Worm (Caenorhabditis elegans): Measurements from ENCODE around the gene C50D2.1.
A peak's percentile ranks its signal among the peaks of the same experiment; 100 is the strongest.

The C50D2.1 gene

DNA sequence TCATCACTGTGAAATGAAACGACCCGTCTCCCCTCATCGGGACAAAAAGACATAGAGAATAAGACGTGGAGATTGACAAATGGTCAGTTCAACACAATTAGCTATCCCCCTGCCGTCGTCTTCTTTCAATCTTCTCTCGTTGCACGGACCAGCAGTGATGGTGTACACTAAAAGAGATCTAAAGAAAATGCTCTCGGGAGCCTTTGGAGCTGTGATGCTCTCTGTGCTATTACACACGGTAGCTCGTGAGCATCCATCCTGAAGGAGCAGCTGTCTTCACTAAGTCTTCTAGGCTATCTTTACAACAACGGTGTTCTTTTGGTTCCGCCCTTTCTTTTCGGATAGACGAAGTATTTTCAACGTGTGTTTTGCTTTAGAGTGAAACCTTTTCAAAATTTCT, 49.9 kb downstream of the C50D2.1 start (continued):
- TF ChIP-seq ceh-82 (tag; optimal IDR thresholded peaks at IDR 0.05), result no peak
- TF ChIP-seq blmp-1 (tag; optimal IDR thresholded peaks at IDR 0.05), result no peak
- no peak for TF ChIP-seq unc-98 (GFP tag; IDR thresholded peaks at IDR 0.05)
- no peak for TF ChIP-seq mab-9 (GFP tag; IDR thresholded peaks at IDR 0.05)
- TF ChIP-seq nhr-237 (tag; optimal IDR thresholded peaks at IDR 0.05), result no peak
- TF ChIP-seq C04F5.9 (tag; optimal IDR thresholded peaks at IDR 0.05), result no peak
- TF ChIP-seq grh-1 (GFP tag; IDR thresholded peaks at IDR 0.05), result no peak
- TF ChIP-seq F16B12.6 (tag; optimal IDR thresholded peaks at IDR 0.05), result no peak
- no peak for TF ChIP-seq zip-4 (GFP tag; optimal IDR thresholded peaks at IDR 0.05)
- TF ChIP-seq nhr-11 (tag; optimal IDR thresholded peaks at IDR 0.05), result no peak
- no peak for TF ChIP-seq aly-2 (tag; optimal IDR thresholded peaks at IDR 0.05)
- TF ChIP-seq lin-14 (GFP tag; optimal IDR thresholded peaks at IDR 0.05), result peak; percentile 77
- TF ChIP-seq nhr-28 (tag; optimal IDR thresholded peaks at IDR 0.05), result no peak
- no peak for TF ChIP-seq unc-62 (GFP tag; optimal IDR thresholded peaks at IDR 0.05)
- no peak for TF ChIP-seq alr-1 (tag; optimal IDR thresholded peaks at IDR 0.05; ENCODE audit: borderline replicate concordance)
- TF ChIP-seq skn-1 (tag; optimal IDR thresholded peaks at IDR 0.05), result no peak
- TF ChIP-seq ceh-63 (GFP tag; optimal IDR thresholded peaks at IDR 0.05), result no peak
- TF ChIP-seq unc-86 (tag; optimal IDR thresholded peaks at IDR 0.05), result no peak
- TF ChIP-seq pax-3 (tag; optimal IDR thresholded peaks at IDR 0.05), result no peak
- no peak for TF ChIP-seq nhr-12 (tag; optimal IDR thresholded peaks at IDR 0.05)
- peak; percentile 31 to 41 for TF ChIP-seq lsy-2 (tag; optimal IDR thresholded peaks at IDR 0.05)
- no peak for TF ChIP-seq nhr-76 (tag; optimal IDR thresholded peaks at IDR 0.05)
- TF ChIP-seq ztf-11 (tag; optimal IDR thresholded peaks at IDR 0.05), result no peak
- no peak for TF ChIP-seq swsn-7 (tag; optimal IDR thresholded peaks at IDR 0.05)
- no peak for TF ChIP-seq jun-1 (tag; optimal IDR thresholded peaks at IDR 0.05)
- no peak for TF ChIP-seq elt-2 (tag; optimal IDR thresholded peaks at IDR 0.05)
- TF ChIP-seq ceh-88 (GFP tag; IDR thresholded peaks at IDR 0.05), result no peak
- no peak for TF ChIP-seq snpc-4 (tag; optimal IDR thresholded peaks at IDR 0.05)
- no peak for TF ChIP-seq lin-35 (GFP tag; optimal IDR thresholded peaks at IDR 0.05)
- no peak for TF ChIP-seq nhr-85 (tag)
- TF ChIP-seq aha-1 (tag; optimal IDR thresholded peaks at IDR 0.05), result no peak
- no peak for TF ChIP-seq isw-1 (GFP tag; IDR thresholded peaks at IDR 0.05)
- TF ChIP-seq sox-4 (tag; optimal IDR thresholded peaks at IDR 0.05), result no peak

DNA sequence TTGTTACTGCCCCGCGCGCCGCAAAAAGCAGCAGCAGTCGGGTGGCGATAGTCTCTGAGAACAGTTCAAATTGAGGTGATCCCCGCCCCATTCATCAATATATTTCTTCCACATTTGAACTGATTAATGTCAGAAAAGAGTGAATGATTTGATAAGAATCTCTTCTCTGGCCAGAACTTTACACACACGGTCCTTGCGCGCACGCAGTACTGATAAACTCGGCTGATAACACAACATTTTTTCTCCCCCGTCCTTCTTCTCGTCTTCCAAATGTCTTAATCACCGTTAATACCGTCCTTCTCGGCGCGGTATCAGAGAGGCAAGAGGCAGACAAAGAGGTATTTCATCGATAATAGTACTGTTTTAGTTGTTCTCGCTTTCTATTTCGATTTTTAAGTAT, 50.8 kb downstream of the C50D2.1 start, which contains the start of gene etr-1:
etr-1 (plus strand) TSS at position 193 of the 400 bp plus-strand sequence.
- TF ChIP-seq mab-9 (GFP tag; IDR thresholded peaks at IDR 0.05) (no peak), zag-1 (tag; optimal IDR thresholded peaks at IDR 0.05) (no peak), mep-1 (tag; optimal IDR thresholded peaks at IDR 0.05) (no peak), fkh-4 (tag; optimal IDR thresholded peaks at IDR 0.05; ENCODE audit: borderline replicate concordance) (no peak), dpl-1 (GFP tag; optimal IDR thresholded peaks at IDR 0.05) (no peak), unc-98 (GFP tag; IDR thresholded peaks at IDR 0.05) (no peak), nhr-90 (tag; optimal IDR thresholded peaks at IDR 0.05; ENCODE audit: poor library complexity) (peak; percentile 16), nhr-85 (tag) (no peak), lin-39 (tag; optimal IDR thresholded peaks at IDR 0.05) (no peak), unc-86 (tag; optimal IDR thresholded peaks at IDR 0.05) (no peak), lin-35 (GFP tag; optimal IDR thresholded peaks at IDR 0.05) (peak in 1 of 2 experiments; percentile 53), sox-4 (tag; optimal IDR thresholded peaks at IDR 0.05) (no peak), nhr-76 (tag; optimal IDR thresholded peaks at IDR 0.05) (no peak), ces-1 (GFP tag; optimal IDR thresholded peaks at IDR 0.05) (no peak), nhr-237 (tag; optimal IDR thresholded peaks at IDR 0.05) (no peak), rnt-1 (tag; optimal IDR thresholded peaks at IDR 0.05) (no peak), nhr-84 (tag; optimal IDR thresholded peaks at IDR 0.05) (no peak), nhr-71 (tag; optimal IDR thresholded peaks at IDR 0.05) (peak; percentile 36), ceh-63 (GFP tag; optimal IDR thresholded peaks at IDR 0.05) (no peak), elt-3 (tag; optimal IDR thresholded peaks at IDR 0.05) (peak; percentile 21 to 96 (median 79)), efl-3 (GFP tag; optimal IDR thresholded peaks at IDR 0.05) (no peak), efl-1 (optimal IDR thresholded peaks at IDR 0.05) (no peak), efl-1 (GFP tag; optimal IDR thresholded peaks at IDR 0.05 in 1 of 2) (no peak), jun-1 (tag; optimal IDR thresholded peaks at IDR 0.05) (peak; percentile 55), pax-3 (tag; optimal IDR thresholded peaks at IDR 0.05) (no peak), lin-15B (tag; optimal IDR thresholded peaks at IDR 0.05) (no peak), snpc-4 (tag; optimal IDR thresholded peaks at IDR 0.05) (no peak), snu-23 (GFP tag; optimal IDR thresholded peaks at IDR 0.05) (peak; percentile 5), swsn-7 (tag; optimal IDR thresholded peaks at IDR 0.05) (no peak), ceh-88 (GFP tag; IDR thresholded peaks at IDR 0.05) (no peak), unc-30 (tag; optimal IDR thresholded peaks at IDR 0.05) (no peak), nhr-20 (tag; optimal IDR thresholded peaks at IDR 0.05) (peak; percentile 23), aha-1 (tag; optimal IDR thresholded peaks at IDR 0.05) (no peak), mdl-1 (tag; optimal IDR thresholded peaks at IDR 0.05) (peak in 1 of 2 experiments; percentile 44), ztf-11 (tag; optimal IDR thresholded peaks at IDR 0.05) (no peak)
